Fruit fly (Drosophila melanogaster) whole organism, embryonic: ENCODE measurements around the gene CG8369.

Experiments used
- Asciz ChIP-seq: fragments of 200-800 bp; sonication (Bioruptor generic); optimal IDR thresholded peaks from 2 replicates; lab custom pipeline; 2017; ENCODE audit warnings: missing biosample characterization, mild to moderate bottlenecking, missing genetic modification characterization, missing genetic modification reagents
- B-H1 ChIP-seq: fragments of 200-800 bp; sonication (Bioruptor generic); IDR thresholded peaks from 3 replicates; pipeline ENCODE4 v1.3.6; 2022; ENCODE audit warnings: missing biosample characterization, missing genetic modification characterization
- CG10321 ChIP-seq: fragments of 200-800 bp; sonication (Bioruptor generic); IDR thresholded peaks from 2 replicates; pipeline ENCODE4 v1.3.6; 2022; ENCODE audit warnings: missing biosample characterization, missing genetic modification characterization
- CG10959 ChIP-seq: fragments of 200-800 bp; sonication (Bioruptor generic); IDR thresholded peaks from 2 replicates; pipeline ENCODE4 v1.3.6; 2022; ENCODE audit warnings: missing biosample characterization, missing genetic modification characterization
- CG12071 ChIP-seq: fragments of 200-800 bp; sonication (Bioruptor generic); optimal IDR thresholded peaks from 3 replicates; lab custom pipeline; 2018; ENCODE audit warnings: missing biosample characterization, mild to moderate bottlenecking, missing genetic modification characterization
- CG13287 ChIP-seq: fragments of 200-800 bp; sonication (Bioruptor generic); IDR thresholded peaks from 2 replicates; pipeline ENCODE4 v1.3.6; 2022; ENCODE audit warnings: missing biosample characterization, missing genetic modification characterization; ENCODE audit not compliant: partially characterized antibody
- CG13894 ChIP-seq: fragments of 200-800 bp; sonication (Bioruptor generic); optimal IDR thresholded peaks from 3 replicates; lab custom pipeline; 2018; ENCODE audit warnings: missing biosample characterization, mild to moderate bottlenecking, missing genetic modification characterization, moderate library complexity
- CG14014 ChIP-seq: fragments of 200-800 bp; sonication (Bioruptor generic); IDR thresholded peaks from 2 replicates; pipeline ENCODE4 v1.3.6; 2022; ENCODE audit warnings: missing biosample characterization, missing genetic modification characterization
- CG15601 ChIP-seq: fragments of 200-800 bp; sonication (Bioruptor generic); optimal IDR thresholded peaks from 3 replicates; lab custom pipeline; 2019; ENCODE audit warnings: missing biosample characterization, mild to moderate bottlenecking, missing genetic modification characterization, moderate library complexity
- CG1602 ChIP-seq: fragments of 200-800 bp; sonication (Bioruptor generic); optimal IDR thresholded peaks from 3 replicates; lab custom pipeline; 2016; ENCODE audit warnings: missing biosample characterization, missing genetic modification characterization
- CG1603 ChIP-seq: fragments of 200-800 bp; sonication (Bioruptor generic); optimal IDR thresholded peaks from 2 replicates; lab custom pipeline; 2019; ENCODE audit warnings: missing biosample characterization, mild to moderate bottlenecking, missing genetic modification characterization, moderate library complexity
- CG1832 ChIP-seq: fragments of 200-800 bp; sonication (Bioruptor generic); optimal IDR thresholded peaks from 2 replicates; lab custom pipeline; 2017; ENCODE audit warnings: missing biosample characterization, mild to moderate bottlenecking, missing genetic modification characterization, inconsistent platforms
- CG2129 ChIP-seq: fragments of 200-800 bp; sonication (Bioruptor generic); IDR thresholded peaks from 2 replicates; pipeline ENCODE4 v1.3.6; 2022; ENCODE audit warnings: missing biosample characterization, missing genetic modification characterization; ENCODE audit not compliant: partially characterized antibody
- CG2889 ChIP-seq: fragments of 200-800 bp; sonication (Bioruptor generic); IDR thresholded peaks from 3 replicates; pipeline ENCODE4 v1.3.6; 2022; ENCODE audit warnings: missing biosample characterization, missing genetic modification characterization
- CG3065 ChIP-seq: fragments of 200-800 bp; sonication (Bioruptor generic); optimal IDR thresholded peaks from 2 replicates; lab custom pipeline; 2016; ENCODE audit warnings: missing biosample characterization, missing genetic modification characterization
- CG3407 ChIP-seq: fragments of 200-800 bp; sonication (Bioruptor generic); optimal IDR thresholded peaks from 2 replicates; lab custom pipeline; 2018; ENCODE audit warnings: missing biosample characterization, mild to moderate bottlenecking, missing genetic modification characterization
- CG3726 ChIP-seq: fragments of 200-800 bp; sonication (Bioruptor generic); IDR thresholded peaks from 3 replicates; pipeline ENCODE4, ENCODE4 v1.3.6; 2022; ENCODE audit warnings: missing biosample characterization, missing genetic modification characterization
- CG3847 ChIP-seq: fragments of 200-800 bp; sonication (Bioruptor generic); IDR thresholded peaks from 2 replicates; pipeline ENCODE4 v1.3.6; 2022; ENCODE audit warnings: missing biosample characterization, missing genetic modification characterization
- CG4404 ChIP-seq: fragments of 200-800 bp; sonication (Bioruptor generic); IDR thresholded peaks from 2 replicates; pipeline ENCODE4 v1.3.6; 2022; ENCODE audit warnings: missing biosample characterization, missing genetic modification characterization
- CG8359 ChIP-seq: fragments of 200-800 bp; sonication (Bioruptor generic); optimal IDR thresholded peaks from 2 replicates; lab custom pipeline; 2017; ENCODE audit warnings: missing biosample characterization, mild to moderate bottlenecking, missing genetic modification characterization, borderline replicate concordance
- D19B ChIP-seq: fragments of 200-800 bp; sonication (Bioruptor generic); optimal IDR thresholded peaks from 2 replicates; lab custom pipeline; 2017; ENCODE audit warnings: missing biosample characterization, mild to moderate bottlenecking, missing genetic modification characterization
- Dek ChIP-seq: fragments of 200-800 bp; sonication (Bioruptor generic); optimal IDR thresholded peaks from 3 replicates; lab custom pipeline; 2019; ENCODE audit warnings: missing biosample characterization, mild to moderate bottlenecking, missing genetic modification characterization, moderate library complexity
- Dref ChIP-seq: fragments of 200-800 bp; sonication (Bioruptor generic); IDR thresholded peaks from 2 replicates; pipeline ENCODE4 v1.3.6; 2022; ENCODE audit warnings: missing biosample characterization, missing genetic modification characterization
- Ets97D ChIP-seq: fragments of 200-800 bp; sonication (Bioruptor generic); optimal IDR thresholded peaks from 3 replicates; lab custom pipeline; 2016; ENCODE audit warnings: missing biosample characterization, missing genetic modification characterization
- Fer1 ChIP-seq: fragments of 200-800 bp; sonication (Bioruptor generic); optimal IDR thresholded peaks from 2 replicates; lab custom pipeline; 2017; ENCODE audit warnings: missing biosample characterization, mild to moderate bottlenecking, missing genetic modification characterization
- HLH54F ChIP-seq: fragments of 200-800 bp; sonication (Bioruptor generic); optimal IDR thresholded peaks from 3 replicates; lab custom pipeline; 2016; ENCODE audit warnings: missing biosample characterization, missing genetic modification characterization
- Mad ChIP-seq: fragments of 200-800 bp; sonication (Bioruptor generic); optimal IDR thresholded peaks from 2 replicates; lab custom pipeline; 2016; ENCODE audit warnings: missing biosample characterization, missing genetic modification characterization
- Poxn ChIP-seq: fragments of 200-800 bp; sonication (Bioruptor generic); IDR thresholded peaks from 2 replicates; pipeline ENCODE4 v1.3.6; 2022; ENCODE audit warnings: missing biosample characterization, missing genetic modification characterization
- Sin3A ChIP-seq: fragments of >200 bp; optimal IDR thresholded peaks from 2 replicates; lab custom pipeline; 2018
- Trl ChIP-seq, 3 experiments: fragments of >200 bp in 2 of 3; fragments of 200-800 bp in 1 of 3; sonication (Bioruptor generic) in 1 of 3; optimal IDR thresholded peaks; 2 replicates in 1 of 3; 3 replicates in 2 of 3; lab custom pipeline; 2016 to 2017; ENCODE audit warnings: missing biosample characterization in 1 of 3, missing genetic modification characterization in 1 of 3
- abd-A ChIP-seq: fragments of 200-800 bp; sonication (Bioruptor generic); optimal IDR thresholded peaks from 3 replicates; lab custom pipeline; 2019; ENCODE audit warnings: missing biosample characterization, mild to moderate bottlenecking, missing genetic modification characterization, moderate library complexity
- btn ChIP-seq: fragments of 200-800 bp; sonication (Bioruptor generic); optimal IDR thresholded peaks from 2 replicates; lab custom pipeline; 2016; ENCODE audit warnings: missing biosample characterization, missing genetic modification characterization
- eve ChIP-seq, 2 experiments: fragments of >200 bp; optimal IDR thresholded peaks; 2 replicates each; lab custom pipeline; 2017; ENCODE audit warnings: missing biosample characterization in 2 of 2, missing genetic modification characterization in 2 of 2
- fd3F ChIP-seq: fragments of 200-800 bp; sonication (Bioruptor generic); optimal IDR thresholded peaks from 2 replicates; lab custom pipeline; 2018; ENCODE audit warnings: missing biosample characterization, mild to moderate bottlenecking, missing genetic modification characterization, moderate library complexity
- hkb ChIP-seq, 2 experiments: fragments of 200-800 bp in 1 of 2; fragments of >200 bp in 1 of 2; sonication (Bioruptor generic) in 1 of 2; IDR thresholded peaks in 1 of 2; optimal IDR thresholded peaks in 1 of 2; 2 replicates each; pipeline versions ENCODE4 v1.3.6 to Lab custom; 2017 to 2022; ENCODE audit warnings: missing biosample characterization in 1 of 2, missing genetic modification characterization in 1 of 2
- jing ChIP-seq: fragments of 200-800 bp; sonication (Bioruptor generic); optimal IDR thresholded peaks from 2 replicates; lab custom pipeline; 2018; ENCODE audit warnings: missing biosample characterization, mild to moderate bottlenecking, missing genetic modification characterization
- klu ChIP-seq: fragments of 200-800 bp; sonication (Bioruptor generic); IDR thresholded peaks from 2 replicates; pipeline ENCODE4 v1.3.6; 2022; ENCODE audit warnings: missing biosample characterization, missing genetic modification characterization
- lola ChIP-seq, 3 experiments: fragments of >200 bp in 2 of 3; fragments of 200-800 bp in 1 of 3; sonication (Bioruptor generic) in 1 of 3; optimal IDR thresholded peaks; 2 replicates each; lab custom pipeline; 2017 to 2019; ENCODE audit warnings: missing biosample characterization in 3 of 3, missing genetic modification characterization in 3 of 3, mild to moderate bottlenecking in 1 of 3, moderate library complexity in 1 of 3
- luna ChIP-seq: fragments of 200-800 bp; sonication (Bioruptor generic); optimal IDR thresholded peaks from 2 replicates; lab custom pipeline; 2016; ENCODE audit warnings: missing biosample characterization, missing genetic modification characterization
- otp ChIP-seq: fragments of 200-800 bp; sonication (Bioruptor generic); IDR thresholded peaks from 3 replicates; pipeline ENCODE4, ENCODE4 v1.3.6; 2022; ENCODE audit warnings: missing biosample characterization, missing genetic modification characterization
- peb ChIP-seq: fragments of 200-800 bp; sonication (Bioruptor generic); IDR thresholded peaks from 2 replicates; pipeline ENCODE4 v1.3.6; 2022; ENCODE audit warnings: missing biosample characterization, missing genetic modification characterization
- psq ChIP-seq: fragments of 200-800 bp; sonication (Bioruptor generic); optimal IDR thresholded peaks from 2 replicates; lab custom pipeline; 2017; ENCODE audit warnings: missing biosample characterization, missing genetic modification characterization
- sd ChIP-seq: fragments of 200-800 bp; sonication (Bioruptor generic); optimal IDR thresholded peaks from 3 replicates; lab custom pipeline; 2018; ENCODE audit warnings: missing biosample characterization, mild to moderate bottlenecking, missing genetic modification characterization, moderate library complexity
- sima ChIP-seq: fragments of 200-800 bp; sonication (Bioruptor generic); optimal IDR thresholded peaks from 2 replicates; lab custom pipeline; 2016; ENCODE audit warnings: missing biosample characterization, missing genetic modification characterization
- ssp ChIP-seq: fragments of 200-800 bp; sonication (Bioruptor generic); IDR thresholded peaks from 2 replicates; pipeline ENCODE4 v1.3.6; 2022; ENCODE audit warnings: missing biosample characterization, missing genetic modification characterization
- sug ChIP-seq: fragments of 200-800 bp; optimal IDR thresholded peaks from 2 replicates; lab custom pipeline; 2019; ENCODE audit warnings: missing biosample characterization, mild to moderate bottlenecking, missing genetic modification characterization, moderate library complexity
- trem ChIP-seq: fragments of 200-800 bp; optimal IDR thresholded peaks from 3 replicates; lab custom pipeline; 2019; ENCODE audit warnings: missing biosample characterization, mild to moderate bottlenecking, missing genetic modification characterization, moderate library complexity
- tup ChIP-seq: fragments of 200-800 bp; sonication (Bioruptor generic); optimal IDR thresholded peaks from 2 replicates; lab custom pipeline; 2016; ENCODE audit warnings: missing biosample characterization, mild to moderate bottlenecking, missing genetic modification characterization, moderate library complexity
- vvl ChIP-seq: fragments of 200-800 bp; sonication (Bioruptor generic); IDR thresholded peaks from 2 replicates; pipeline ENCODE4 v1.3.6; 2022; ENCODE audit warnings: missing biosample characterization, missing genetic modification characterization
- zf30C ChIP-seq: fragments of 200-800 bp; sonication (Bioruptor generic); optimal IDR thresholded peaks from 3 replicates; lab custom pipeline; 2018; ENCODE audit warnings: missing biosample characterization, mild to moderate bottlenecking, missing genetic modification characterization

Gene CG8369

dm6 chr3R:8820428-8820912, 1.3 kb upstream of the CG8369 start, which contains the start of gene aqz (continued):
- TF ChIP-seq sima (no peak), jing (GFP tag; lab: Kevin White, UChicago) (no peak), HLH54F (peak; percentile 72), Dek (tag; lab: Kevin White, UChicago) (peak; percentile 72), tup (GFP tag; lab: Kevin White, UChicago) (no peak), Fer1 (peak; percentile 69), Dref (GFP tag; lab: Robert Waterston, UW) (peak; percentile 74), CG13894 (tag; lab: Kevin White, UChicago) (peak; percentile 85), CG12071 (GFP tag; lab: Kevin White, UChicago) (peak; percentile 71), CG4404 (GFP tag; lab: Robert Waterston, UW) (no peak), CG13287 (GFP tag; lab: Robert Waterston, UW) (peak; percentile 62), hkb (optimal IDR thresholded peaks at IDR 0.05; lab: Kevin White, UChicago) (peak; percentile 27), hkb (GFP tag; IDR thresholded peaks at IDR 0.05; lab: Robert Waterston, UW) (peak; percentile 63), sug (tag; lab: Kevin White, UChicago) (peak; percentile 80), Ets97D (GFP tag; lab: Kevin White, UChicago) (peak; percentile 97), CG2889 (GFP tag; lab: Robert Waterston, UW) (peak; percentile 39; the same call in 1 of the 3 replicates), Trl (optimal IDR thresholded peaks at IDR 0.05; lab: Kevin White, UChicago) (no peak), Trl (GFP tag; optimal IDR thresholded peaks at IDR 0.05; lab: Kevin White, UChicago) (peak; percentile 73), CG8359 (GFP tag; lab: Kevin White, UChicago) (no peak), CG3065 (GFP tag; lab: Kevin White, UChicago) (peak; percentile 39), lola (GFP tag; optimal IDR thresholded peaks at IDR 0.05; lab: Kevin White, UChicago) (no peak), CG14014 (GFP tag; lab: Robert Waterston, UW) (peak; percentile 60; the same call in 1 of the 2 replicates), klu (GFP tag; lab: Robert Waterston, UW) (peak; percentile 28; the same call in 1 of the 2 replicates), CG10321 (GFP tag; lab: Robert Waterston, UW) (peak; percentile 7; the same call in 1 of the 2 replicates), zf30C (GFP tag; lab: Kevin White, UChicago) (no peak), trem (tag; lab: Kevin White, UChicago) (peak; percentile 80), CG1832 (GFP tag; lab: Kevin White, UChicago) (no peak), luna (peak; percentile 40), ssp (GFP tag; lab: Robert Waterston, UW) (peak; percentile 92), CG3847 (GFP tag; lab: Robert Waterston, UW) (peak; percentile 88), peb (GFP tag; lab: Robert Waterston, UW) (no peak), eve (GFP tag; optimal IDR thresholded peaks at IDR 0.05; lab: Kevin White, UChicago) (no peak), vvl (GFP tag; lab: Robert Waterston, UW) (peak; percentile 85), CG15601 (tag; lab: Kevin White, UChicago) (peak; percentile 66), CG10959 (GFP tag; lab: Robert Waterston, UW) (no peak; the same call in 1 of the 2 replicates), CG3407 (GFP tag; lab: Kevin White, UChicago) (peak; percentile 1), CG1602 (GFP tag; lab: Kevin White, UChicago) (no peak), fd3F (GFP tag; lab: Kevin White, UChicago) (no peak), Asciz (GFP tag; lab: Kevin White, UChicago) (peak; percentile 64), btn (GFP tag; lab: Kevin White, UChicago) (no peak), psq (GFP tag; lab: Kevin White, UChicago) (peak; percentile 31), sd (tag; lab: Kevin White, UChicago) (peak; percentile 78), D19B (GFP tag; lab: Kevin White, UChicago) (peak; percentile 8), CG1603 (tag; lab: Kevin White, UChicago) (peak; percentile 94), Poxn (GFP tag; lab: Robert Waterston, UW) (no peak), CG2129 (GFP tag; lab: Robert Waterston, UW) (no peak), CG3726 (GFP tag; lab: Robert Waterston, UW) (no peak), Mad (GFP tag; lab: Kevin White, UChicago) (peak; percentile 68), otp (GFP tag; lab: Robert Waterston, UW) (no peak), Sin3A (lab: Kevin White, UChicago) (peak; percentile 48), abd-A (tag; lab: Kevin White, UChicago) (no peak), B-H1 (GFP tag; lab: Robert Waterston, UW) (peak; percentile 21; the same call in 1 of the 3 replicates)
